Worm (Caenorhabditis elegans): ENCODE measurements around the gene crm-1.

The crm-1 gene

DNA sequence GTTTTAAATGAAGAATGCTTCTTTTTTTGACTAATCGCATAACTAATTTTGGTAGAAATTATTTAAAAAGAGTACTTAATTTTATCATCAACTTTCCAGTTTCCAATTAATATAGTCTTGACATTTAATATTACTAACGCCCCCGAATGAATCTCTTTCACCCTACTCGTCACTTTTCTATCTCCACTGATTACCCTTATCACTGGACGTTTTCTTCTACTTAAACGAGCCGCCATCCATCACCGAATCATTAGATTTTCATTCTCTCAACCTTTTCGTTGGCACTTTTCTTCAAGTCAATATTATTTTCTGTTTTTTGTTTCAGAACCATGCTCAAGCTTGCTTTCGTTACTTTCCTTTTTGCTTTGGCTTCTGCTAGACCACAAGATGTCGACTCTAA is 54.3 kb downstream of the crm-1 start, which contains the start of gene lys-1:
lys-1 (plus strand) TSS at position 326 of the 400 bp plus-strand sequence.
- TF ChIP-seq elt-2 (tag; optimal IDR thresholded peaks at IDR 0.05) (peak; percentile 20), sdc-2 (tag; optimal IDR thresholded peaks at IDR 0.05) (no peak)

DNA sequence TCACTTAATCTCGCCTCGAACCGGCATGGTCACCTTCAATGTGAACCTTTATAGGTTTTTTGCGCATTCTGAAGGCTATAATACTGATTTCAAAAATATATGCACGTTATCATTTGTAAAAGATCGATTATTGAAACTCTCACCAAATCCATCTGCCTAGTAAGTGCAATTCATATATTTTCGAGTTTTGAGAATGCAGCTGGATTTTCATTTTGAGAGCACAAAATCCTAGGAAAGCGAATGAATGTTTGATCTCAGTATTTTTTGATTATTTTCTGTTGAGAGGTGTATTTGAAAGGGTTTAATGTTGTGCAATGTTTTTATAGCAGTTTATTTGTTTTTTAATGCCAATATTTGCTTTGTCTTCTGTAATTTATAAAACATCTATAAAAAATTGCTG is 55.9 kb downstream of the crm-1 start:
- TF ChIP-seq ceh-2 (tag; optimal IDR thresholded peaks at IDR 0.05) = no peak
- TF ChIP-seq zip-5 (tag; optimal IDR thresholded peaks at IDR 0.05) = no peak
- no peak for TF ChIP-seq pag-3 (tag; optimal IDR thresholded peaks at IDR 0.05; ENCODE audit: borderline replicate concordance)
- no peak for TF ChIP-seq pros-1 (tag; optimal IDR thresholded peaks at IDR 0.05)

DNA sequence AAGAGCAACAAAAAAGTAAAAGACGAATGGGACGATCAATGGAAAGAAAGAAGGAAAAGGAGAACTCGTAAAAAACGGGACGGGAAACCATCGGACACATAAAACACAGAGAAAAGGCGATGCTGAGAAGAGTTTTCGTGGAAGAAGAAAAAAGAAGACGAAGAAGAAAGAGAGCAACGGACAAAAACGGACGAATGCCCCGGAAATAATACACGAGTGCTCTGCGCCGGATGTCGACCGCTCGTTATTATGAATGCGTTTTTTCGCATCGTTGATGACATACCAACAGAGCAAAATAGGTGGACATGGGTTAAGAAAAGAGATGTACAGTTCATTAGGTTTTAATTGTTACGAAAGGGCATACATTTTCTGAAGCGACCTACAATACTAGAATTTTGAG is 56.3 kb downstream of the crm-1 start, which contains the start of gene Y22F5A.11:
Y22F5A.11 (minus strand) TSS at position 28 of the 400 bp plus-strand sequence.
- TF ChIP-seq unc-42 (tag; optimal IDR thresholded peaks at IDR 0.05) (peak; percentile 0), dve-1 (tag; optimal IDR thresholded peaks at IDR 0.05) (no peak), zip-5 (tag; optimal IDR thresholded peaks at IDR 0.05) (no peak)

DNA sequence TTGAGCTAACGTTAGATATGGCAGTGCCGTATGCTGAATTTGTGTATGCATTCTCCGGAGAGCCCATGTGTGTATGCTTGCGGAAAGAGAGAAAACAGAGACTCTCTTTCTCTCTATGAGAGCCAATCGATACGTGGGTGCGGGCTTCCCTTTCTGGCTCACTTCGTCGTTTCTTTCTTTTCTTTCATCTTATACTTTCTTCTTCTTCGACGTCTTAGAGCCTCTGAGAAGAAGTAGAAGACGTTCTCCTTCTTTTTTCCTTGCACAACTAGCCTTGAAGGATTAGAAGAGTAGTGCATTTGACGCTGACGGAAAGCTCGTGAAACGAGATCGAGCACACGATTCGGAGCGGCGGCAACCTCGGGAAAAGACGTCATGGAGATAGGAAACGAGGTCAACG is 58.1 kb downstream of the crm-1 start:
- no peak for TF ChIP-seq fax-1 (tag; optimal IDR thresholded peaks at IDR 0.05)
- peak; percentile 1 for TF ChIP-seq ceh-31 (tag; optimal IDR thresholded peaks at IDR 0.05)
- TF ChIP-seq ceh-24 (tag; optimal IDR thresholded peaks at IDR 0.05) = no peak
- peak; percentile 89 for TF ChIP-seq ceh-48 (tag; optimal IDR thresholded peaks at IDR 0.05)
- TF ChIP-seq pqm-1 (tag; optimal IDR thresholded peaks at IDR 0.05) = no peak
- no peak for TF ChIP-seq npax-4 (tag; optimal IDR thresholded peaks at IDR 0.05)
- no peak for TF ChIP-seq sox-4 (tag; optimal IDR thresholded peaks at IDR 0.05)
- TF ChIP-seq ceh-22 (tag; optimal IDR thresholded peaks at IDR 0.05) = no peak
- TF ChIP-seq nfya-1 (tag; optimal IDR thresholded peaks at IDR 0.05) = peak; percentile 26
- TF ChIP-seq unc-42 (tag; optimal IDR thresholded peaks at IDR 0.05) = peak; percentile 31
- TF ChIP-seq pros-1 (tag; optimal IDR thresholded peaks at IDR 0.05) = peak; percentile 15
- no peak for TF ChIP-seq ama-1 (optimal IDR thresholded peaks at IDR 0.05)

Data from whole organism, late embryonic.